Worm (Caenorhabditis elegans): ENCODE data around the gene K09E9.3.

- TF ChIP-seq ceh-82 (tag; optimal IDR thresholded peaks at IDR 0.05) (no peak), elt-3 (tag; optimal IDR thresholded peaks at IDR 0.05) (no peak), unc-62 (GFP tag; optimal IDR thresholded peaks at IDR 0.05) (no peak), ama-1 (optimal IDR thresholded peaks at IDR 0.05) (no peak), egl-27 (tag; optimal IDR thresholded peaks at IDR 0.05) (no peak), ztf-4 (tag; optimal IDR thresholded peaks at IDR 0.05) (no peak), jun-1 (tag; optimal IDR thresholded peaks at IDR 0.05) (no peak), nfya-1 (tag; optimal IDR thresholded peaks at IDR 0.05; ENCODE audit: insufficient read depth) (peak; percentile 16), hmg-11 (tag; optimal IDR thresholded peaks at IDR 0.05) (no peak)
Observed at ce11 chrX:15564338-15564737, 49.3 kb downstream of the K09E9.3 start.

Data from whole organism, L3 larva.